Fruit fly (Drosophila melanogaster) whole organism, wandering third instar larva: ENCODE results near the gene klar.

ENCODE experiments used
- Abd-B ChIP-seq: fragments of >200 bp; optimal IDR thresholded peaks from 2 replicates; lab custom pipeline; 2017; ENCODE audit warnings: missing biosample characterization, missing genetic modification characterization
- CG32264 ChIP-seq: fragments of 200-800 bp; sonication (Bioruptor generic); optimal IDR thresholded peaks from 2 replicates; lab custom pipeline; 2016; ENCODE audit warnings: missing biosample characterization, missing genetic modification characterization
- CG9705 ChIP-seq: fragments of 200-800 bp; sonication (Bioruptor generic); optimal IDR thresholded peaks from 2 replicates; lab custom pipeline; 2018; ENCODE audit warnings: missing biosample characterization, mild to moderate bottlenecking, missing genetic modification characterization
- CrebA ChIP-seq: fragments of 200-800 bp; sonication (Bioruptor generic); optimal IDR thresholded peaks from 2 replicates; lab custom pipeline; 2016; ENCODE audit warnings: missing biosample characterization, mild to moderate bottlenecking, missing genetic modification characterization, borderline replicate concordance
- Dfd ChIP-seq: fragments of >200 bp; optimal IDR thresholded peaks from 2 replicates; lab custom pipeline; 2017; ENCODE audit warnings: missing biosample characterization, missing genetic modification characterization
- Dif ChIP-seq: fragments of 200-275, 200-300 bp; sonication (Bioruptor generic); optimal IDR thresholded peaks from 2 replicates; lab custom pipeline; 2018; ENCODE audit warnings: missing biosample characterization, missing genetic modification characterization; ENCODE audit not compliant: partially characterized antibody
- GATAd ChIP-seq: sonication (Bioruptor generic); optimal IDR thresholded peaks from 2 replicates; lab custom pipeline; 2016; ENCODE audit warnings: missing biosample characterization, missing genetic modification characterization
- HLH106 ChIP-seq: fragments of 200-800 bp; optimal IDR thresholded peaks from 3 replicates; lab custom pipeline; 2019; ENCODE audit warnings: missing biosample characterization, mild to moderate bottlenecking, missing genetic modification characterization, moderate library complexity
- Hnf4 ChIP-seq: fragments of 200-800 bp; sonication (Bioruptor generic); optimal IDR thresholded peaks from 2 replicates; lab custom pipeline; 2016; ENCODE audit warnings: missing biosample characterization, mild to moderate bottlenecking, missing genetic modification characterization
- Hr78 ChIP-seq: fragments of >200 bp; optimal IDR thresholded peaks from 2 replicates; lab custom pipeline; 2017; ENCODE audit warnings: missing biosample characterization, missing genetic modification characterization
- Hr83 ChIP-seq: fragments of 200-300 bp; sonication (Bioruptor generic); optimal IDR thresholded peaks from 2 replicates; lab custom pipeline; 2016; ENCODE audit warnings: missing biosample characterization, mild to moderate bottlenecking, missing genetic modification characterization, moderate library complexity; ENCODE audit not compliant: poor library complexity, severe bottlenecking
- Jra ChIP-seq: sonication (Bioruptor generic); optimal IDR thresholded peaks from 2 replicates; lab custom pipeline; 2016; ENCODE audit warnings: missing biosample characterization, missing genetic modification characterization
- Mio ChIP-seq: sonication (Bioruptor generic); optimal IDR thresholded peaks from 2 replicates; lab custom pipeline; 2016; ENCODE audit warnings: missing biosample characterization, missing genetic modification characterization
- Myc ChIP-seq: fragments of >200 bp; optimal IDR thresholded peaks from 2 replicates; lab custom pipeline; 2017
- N ChIP-seq: fragments of >200 bp; optimal IDR thresholded peaks from 2 replicates; lab custom pipeline; 2018; ENCODE audit warnings: missing biosample characterization, missing external identifiers, missing genetic modification characterization
- OdsH ChIP-seq: fragments of 200-800 bp; sonication (Bioruptor generic); optimal IDR thresholded peaks from 2 replicates; lab custom pipeline; 2016; ENCODE audit warnings: missing biosample characterization, mild to moderate bottlenecking, missing genetic modification characterization
- Rel ChIP-seq, 2 experiments: fragments of 200-800 bp; sonication (Bioruptor generic) in 1 of 2; optimal IDR thresholded peaks; 2 replicates in 1 of 2; 3 replicates in 1 of 2; lab custom pipeline; 2016 to 2019; ENCODE audit warnings: mild to moderate bottlenecking in 2 of 2, missing biosample characterization in 2 of 2, missing genetic modification characterization in 2 of 2, moderate library complexity in 1 of 2
- Sp1 ChIP-seq: fragments of 200-800 bp; sonication (Bioruptor generic); optimal IDR thresholded peaks from 3 replicates; lab custom pipeline; 2019; ENCODE audit warnings: missing biosample characterization, mild to moderate bottlenecking, missing genetic modification characterization, moderate library complexity
- Vsx2 ChIP-seq: fragments of 200-300, 225-300 bp; sonication (Bioruptor generic); optimal IDR thresholded peaks from 2 replicates; lab custom pipeline; 2018; ENCODE audit warnings: missing biosample characterization, missing genetic modification characterization; ENCODE audit not compliant: partially characterized antibody
- br ChIP-seq: fragments of 200-800 bp; sonication (Bioruptor generic); optimal IDR thresholded peaks from 2 replicates; lab custom pipeline; 2016; ENCODE audit warnings: missing biosample characterization, missing genetic modification characterization
- brk ChIP-seq: fragments of 200-800 bp; sonication (Bioruptor generic); optimal IDR thresholded peaks from 2 replicates; lab custom pipeline; 2016; ENCODE audit warnings: missing biosample characterization, mild to moderate bottlenecking, missing genetic modification characterization
- dl ChIP-seq, 2 experiments: fragments of 175-275, 200-275 bp in 1 of 2; fragments of 200-275 bp in 1 of 2; sonication (Bioruptor generic); optimal IDR thresholded peaks; lab custom pipeline; 2018; ENCODE audit warnings: mild to moderate bottlenecking in 2 of 2, missing biosample characterization in 2 of 2, missing genetic modification characterization in 2 of 2, moderate library complexity in 2 of 2; ENCODE audit not compliant: partially characterized antibody in 2 of 2, insufficient read depth in 1 of 2
- dmrt93B ChIP-seq: fragments of 200-800 bp; sonication (Bioruptor generic); optimal IDR thresholded peaks from 2 replicates; lab custom pipeline; 2018; ENCODE audit warnings: missing biosample characterization, mild to moderate bottlenecking, missing genetic modification characterization
- dsf ChIP-seq: sonication (Bioruptor generic); optimal IDR thresholded peaks from 2 replicates; lab custom pipeline; 2016; ENCODE audit warnings: missing biosample characterization, missing genetic modification characterization, borderline replicate concordance
- ey ChIP-seq: fragments of 200-800 bp; sonication (Bioruptor generic); optimal IDR thresholded peaks from 2 replicates; lab custom pipeline; 2016; ENCODE audit warnings: missing biosample characterization, missing genetic modification characterization
- foxo ChIP-seq, 2 experiments: fragments of 200-800 bp; sonication (Bioruptor generic); optimal IDR thresholded peaks; 2 replicates in 1 of 2; 3 replicates in 1 of 2; lab custom pipeline; 2016 to 2017; ENCODE audit warnings: missing biosample characterization in 2 of 2, missing genetic modification characterization in 2 of 2
- fru ChIP-seq: fragments of 200-800 bp; sonication (Bioruptor generic); optimal IDR thresholded peaks from 3 replicates; lab custom pipeline; 2016; ENCODE audit warnings: missing biosample characterization, mild to moderate bottlenecking, missing genetic modification characterization
- h ChIP-seq: fragments of 200-800 bp; sonication (Bioruptor generic); optimal IDR thresholded peaks from 3 replicates; lab custom pipeline; 2016; ENCODE audit warnings: missing biosample characterization, mild to moderate bottlenecking, missing genetic modification characterization
- jim ChIP-seq: fragments of 175-275, 200-325 bp; sonication (Bioruptor generic); optimal IDR thresholded peaks from 2 replicates; lab custom pipeline; 2016; ENCODE audit warnings: missing biosample characterization, mild to moderate bottlenecking, missing genetic modification characterization
- lola ChIP-seq: fragments of >200 bp; optimal IDR thresholded peaks from 2 replicates; lab custom pipeline; 2017; ENCODE audit warnings: missing biosample characterization, missing genetic modification characterization
- pan ChIP-seq: fragments of >200 bp; optimal IDR thresholded peaks from 2 replicates; lab custom pipeline; 2017
- psq ChIP-seq: fragments of 200-800 bp; sonication (Bioruptor generic); optimal IDR thresholded peaks from 3 replicates; lab custom pipeline; 2017; ENCODE audit warnings: missing biosample characterization, mild to moderate bottlenecking, missing genetic modification characterization, moderate library complexity
- rgr ChIP-seq: fragments of 200-800 bp; sonication (Bioruptor generic); optimal IDR thresholded peaks from 3 replicates; lab custom pipeline; 2016; ENCODE audit warnings: missing biosample characterization, mild to moderate bottlenecking, missing genetic modification characterization
- sage ChIP-seq: fragments of 200-800 bp; sonication (Bioruptor generic); optimal IDR thresholded peaks from 2 replicates; lab custom pipeline; 2016; ENCODE audit warnings: missing biosample characterization, mild to moderate bottlenecking, missing genetic modification characterization
- sv ChIP-seq: fragments of 200-800 bp; sonication (Bioruptor generic); optimal IDR thresholded peaks from 3 replicates; lab custom pipeline; 2016; ENCODE audit warnings: missing biosample characterization, missing genetic modification characterization
- tai ChIP-seq: sonication (Bioruptor generic); optimal IDR thresholded peaks from 2 replicates; lab custom pipeline; 2016; ENCODE audit warnings: missing biosample characterization, missing genetic modification characterization
- usp ChIP-seq: fragments of >200 bp; optimal IDR thresholded peaks from 2 replicates; lab custom pipeline; 2017; ENCODE audit warnings: missing biosample characterization, missing genetic modification characterization
- woc ChIP-seq: sonication (Bioruptor generic); optimal IDR thresholded peaks from 2 replicates; lab custom pipeline; 2016; ENCODE audit warnings: missing biosample characterization, mild to moderate bottlenecking, missing genetic modification characterization

The klar gene

dm6 chr3L:540432-540973, at the start of gene klar, which contains the start of gene BORCS6:
Gene klar, minus strand, starts transcription at chr3L:540614.
Gene BORCS6, plus strand, starts transcription at chr3L:540851.
- TF ChIP-seq Abd-B (GFP tag; lab: Kevin White, UChicago) (no peak), psq (GFP tag; lab: Kevin White, UChicago) (peak; percentile 81), fru (GFP tag; lab: Kevin White, UChicago) (peak; percentile 41), foxo (GFP tag; optimal IDR thresholded peaks at IDR 0.05; lab: Kevin White, UChicago) (peak in 1 of 2 experiments; percentile 48), lola (GFP tag; lab: Kevin White, UChicago) (no peak), Hnf4 (GFP tag; lab: Kevin White, UChicago) (peak; percentile 58), Vsx2 (GFP tag; lab: Kevin White, UChicago) (no peak), GATAd (GFP tag; lab: Kevin White, UChicago) (no peak), Hr83 (GFP tag; lab: Kevin White, UChicago) (peak; percentile 51), dmrt93B (GFP tag; lab: Kevin White, UChicago) (peak; percentile 13), HLH106 (tag; lab: Kevin White, UChicago) (peak; percentile 50), sv (GFP tag; lab: Kevin White, UChicago) (peak; percentile 68), h (GFP tag; lab: Kevin White, UChicago) (peak; percentile 38), ey (GFP tag; lab: Kevin White, UChicago) (peak; percentile 41), sage (GFP tag; lab: Kevin White, UChicago) (no peak), Mio (GFP tag; lab: Kevin White, UChicago) (no peak), Hr78 (no peak), br (GFP tag; lab: Kevin White, UChicago) (no peak), Sp1 (GFP tag; lab: Kevin White, UChicago) (peak; percentile 23), jim (GFP tag; lab: Kevin White, UChicago) (no peak), Jra (GFP tag; lab: Kevin White, UChicago) (peak; percentile 35), Dif (GFP tag; lab: Kevin White, UChicago) (no peak), Myc (lab: Kevin White, UChicago) (peak; percentile 15), CrebA (GFP tag; lab: Kevin White, UChicago) (no peak), brk (GFP tag; lab: Kevin White, UChicago) (no peak), Dfd (no peak), woc (GFP tag; lab: Kevin White, UChicago) (peak; percentile 66), N (no peak), tai (peak; percentile 59), rgr (GFP tag; lab: Kevin White, UChicago) (peak; percentile 33), dl (GFP tag; optimal IDR thresholded peaks at IDR 0.05; lab: Kevin White, UChicago; ENCODE audit: insufficient read depth in 1 of 2, partially characterized antibody in 2 of 2) (no peak), CG9705 (GFP tag; lab: Kevin White, UChicago) (peak; percentile 38), dsf (no peak), pan (no peak), Rel (GFP tag; optimal IDR thresholded peaks at IDR 0.05; lab: Kevin White, UChicago) (no peak), Rel (tag; optimal IDR thresholded peaks at IDR 0.05; lab: Kevin White, UChicago) (no peak), usp (no peak), OdsH (GFP tag; lab: Kevin White, UChicago) (peak; percentile 12), CG32264 (GFP tag; lab: Kevin White, UChicago) (no peak)
